Worm (Caenorhabditis elegans) whole organism, young adult: Measurements from ENCODE around the gene F43D2.7.

ENCODE experiments used
- B0019.2 ChIP-seq: fragments of 200-800 bp; sonication (Bioruptor generic); conservative IDR thresholded peaks from 2 replicates; pipeline ENCODE4 v1.3.6; 2022; ENCODE audit warnings: missing genetic modification reagents, missing genetic modification characterization, missing compliant biosample characterization
- D2030.7 ChIP-seq: fragments of 200-800 bp; sonication (Bioruptor generic); IDR thresholded peaks from 2 replicates; pipeline ENCODE4 v1.3.6; 2022; ENCODE audit warnings: missing genetic modification reagents, missing genetic modification characterization, missing compliant biosample characterization
- F10E7.11 ChIP-seq: sonication (generic microtip); optimal IDR thresholded peaks from 2 replicates; lab custom pipeline; 2017; ENCODE audit warnings: mild to moderate bottlenecking, missing genetic modification characterization, moderate library complexity, missing compliant biosample characterization
- F23B12.7 ChIP-seq: sonication (generic microtip); optimal IDR thresholded peaks from 2 replicates; lab custom pipeline; 2017; ENCODE audit warnings: missing genetic modification characterization, mild to moderate bottlenecking, missing compliant biosample characterization, antibody characterized with exemption, moderate library complexity; ENCODE audit not compliant: insufficient read depth
- F33H1.4 ChIP-seq: fragments of 200-800 bp; sonication (Bioruptor generic); IDR thresholded peaks from 2 replicates; pipeline ENCODE4 v1.3.6; 2022; ENCODE audit warnings: missing genetic modification reagents, missing genetic modification characterization, missing compliant biosample characterization
- F37B4.10 ChIP-seq: fragments of 200-800 bp; sonication (Bioruptor generic); IDR thresholded peaks from 2 replicates; pipeline ENCODE4 v1.3.6; 2022; ENCODE audit warnings: missing genetic modification characterization, missing compliant biosample characterization
- F49E8.2 ChIP-seq: sonication (generic microtip); optimal IDR thresholded peaks from 3 replicates; lab custom pipeline; 2017; ENCODE audit warnings: missing genetic modification characterization, mild to moderate bottlenecking, missing compliant biosample characterization, antibody characterized with exemption, moderate library complexity; ENCODE audit not compliant: insufficient read depth
- F57A8.1 ChIP-seq: fragments of 200-800 bp; sonication (Bioruptor generic); optimal IDR thresholded peaks from 2 replicates; lab custom pipeline; 2018; ENCODE audit warnings: mild to moderate bottlenecking, missing genetic modification characterization, moderate library complexity, missing compliant biosample characterization
- K12H6.12 ChIP-seq: fragments of 200-800 bp; sonication (Bioruptor generic); optimal IDR thresholded peaks from 2 replicates; lab custom pipeline; 2018; ENCODE audit warnings: mild to moderate bottlenecking, missing genetic modification characterization, missing compliant biosample characterization
- Y53G8AR.9 ChIP-seq: fragments of 200-800 bp; sonication (Bioruptor generic); conservative IDR thresholded peaks from 2 replicates; pipeline ENCODE4 v1.3.6; 2022; ENCODE audit warnings: missing genetic modification reagents, missing genetic modification characterization, missing compliant biosample characterization
- Y79H2A.3 ChIP-seq: fragments of 200-800 bp; sonication (Bioruptor generic); conservative IDR thresholded peaks from 2 replicates; pipeline ENCODE4 v1.3.6; 2022; ENCODE audit warnings: missing genetic modification reagents, missing genetic modification characterization, missing compliant biosample characterization
- ama-1 ChIP-seq, 3 experiments: fragments of 150-350 bp in 1 of 3; sonication (generic microtip) in 2 of 3; optimal IDR thresholded peaks; 2 replicates each; lab custom pipeline; 2014 to 2018; ENCODE audit warnings: missing biosample characterization in 2 of 3, missing genetic modification characterization in 2 of 3, missing genetic modification reagents in 2 of 3
- aptf-2 ChIP-seq: fragments of 200-800 bp; sonication (Bioruptor generic); conservative IDR thresholded peaks from 2 replicates; pipeline ENCODE4 v1.3.6; 2022; ENCODE audit warnings: missing genetic modification reagents, missing genetic modification characterization, missing compliant biosample characterization
- attf-3 ChIP-seq: fragments of 200-800 bp; sonication (Bioruptor generic); conservative IDR thresholded peaks from 2 replicates; pipeline ENCODE4 v1.3.6; 2022; ENCODE audit warnings: missing genetic modification reagents, missing genetic modification characterization, missing compliant biosample characterization
- attf-6 ChIP-seq: fragments of 200-800 bp; sonication (Bioruptor generic); IDR thresholded peaks from 2 replicates; pipeline ENCODE4 v1.3.6; 2022; ENCODE audit warnings: missing genetic modification reagents, missing genetic modification characterization, missing compliant biosample characterization
- cebp-1 ChIP-seq, 2 experiments: fragments of 200-800 bp in 1 of 2; sonication (Bioruptor generic) in 1 of 2; sonication (generic microtip) in 1 of 2; IDR thresholded peaks in 1 of 2; optimal IDR thresholded peaks in 1 of 2; 2 replicates each; pipeline versions ENCODE4 v1.3.6 to Lab custom; 2017 to 2022; ENCODE audit warnings: missing compliant biosample characterization in 2 of 2, missing genetic modification characterization in 2 of 2, mild to moderate bottlenecking in 1 of 2, missing genetic modification reagents in 1 of 2, moderate library complexity in 1 of 2
- die-1 ChIP-seq: sonication (generic microtip); optimal IDR thresholded peaks from 2 replicates; lab custom pipeline; 2016; ENCODE audit warnings: missing genotype, mild to moderate bottlenecking, missing genetic modification characterization, missing compliant biosample characterization
- efl-1 ChIP-seq: fragments of 150-350 bp; optimal IDR thresholded peaks from 2 replicates; lab custom pipeline; 2014; ENCODE audit warnings: missing biosample characterization, missing genetic modification reagents, missing genetic modification characterization
- fkh-3 ChIP-seq: sonication (generic microtip); optimal IDR thresholded peaks from 2 replicates; lab custom pipeline; 2016; ENCODE audit warnings: mild to moderate bottlenecking, missing genetic modification characterization, missing compliant biosample characterization
- hlh-26 ChIP-seq: fragments of 200-800 bp; sonication (Bioruptor generic); conservative IDR thresholded peaks from 2 replicates; pipeline ENCODE4 v1.3.6; 2022; ENCODE audit warnings: missing genetic modification reagents, missing genetic modification characterization, missing compliant biosample characterization
- hsf-1 ChIP-seq: fragments of 200-800 bp; sonication (Bioruptor generic); IDR thresholded peaks from 2 replicates; pipeline ENCODE4 v1.3.6; 2022; ENCODE audit warnings: missing genetic modification reagents, missing genetic modification characterization, missing compliant biosample characterization
- let-607 ChIP-seq, 2 experiments: fragments of 200-800 bp in 1 of 2; sonication (Bioruptor generic) in 1 of 2; sonication (generic microtip) in 1 of 2; optimal IDR thresholded peaks; 2 replicates each; lab custom pipeline; 2016 to 2018; ENCODE audit warnings: mild to moderate bottlenecking in 2 of 2, missing compliant biosample characterization in 2 of 2, missing genetic modification characterization in 2 of 2, moderate library complexity in 2 of 2, missing genotype in 1 of 2
- lsl-1 ChIP-seq: fragments of 200-800 bp; sonication (Bioruptor generic); optimal IDR thresholded peaks from 2 replicates; lab custom pipeline; 2018; ENCODE audit warnings: mild to moderate bottlenecking, missing genetic modification characterization, moderate library complexity, missing compliant biosample characterization
- madf-6 ChIP-seq: fragments of 200-800 bp; sonication (Bioruptor generic); IDR thresholded peaks from 2 replicates; pipeline ENCODE4 v1.3.6; 2022; ENCODE audit warnings: missing genetic modification reagents, missing genetic modification characterization, missing compliant biosample characterization
- mes-4 ChIP-seq: sonication (generic microtip); optimal IDR thresholded peaks from 2 replicates; lab custom pipeline; 2016; ENCODE audit warnings: missing genotype, missing genetic modification characterization, missing compliant biosample characterization
- mxl-1 ChIP-seq: sonication (generic microtip); optimal IDR thresholded peaks from 2 replicates; lab custom pipeline; 2016; ENCODE audit warnings: missing genetic modification characterization, missing compliant biosample characterization
- nhr-27 ChIP-seq: fragments of 200-800 bp; sonication (Bioruptor generic); optimal IDR thresholded peaks from 2 replicates; lab custom pipeline; 2018; ENCODE audit warnings: mild to moderate bottlenecking, missing genetic modification characterization, moderate library complexity, missing compliant biosample characterization
- nhr-80 ChIP-seq: sonication (generic microtip); optimal IDR thresholded peaks from 2 replicates; lab custom pipeline; 2016; ENCODE audit warnings: missing genetic modification characterization, missing compliant biosample characterization
- nhr-90 ChIP-seq: sonication (generic microtip); optimal IDR thresholded peaks from 2 replicates; lab custom pipeline; 2016; ENCODE audit warnings: missing genotype, mild to moderate bottlenecking, missing genetic modification characterization, missing compliant biosample characterization
- rpc-1 ChIP-seq, 2 experiments: fragments of 150-350 bp in 1 of 2; sonication (generic microtip) in 1 of 2; optimal IDR thresholded peaks; 2 replicates each; lab custom pipeline; 2014 to 2018; ENCODE audit warnings: missing biosample characterization in 1 of 2, missing genetic modification characterization in 1 of 2, missing genetic modification reagents in 1 of 2, missing genotype in 1 of 2
- sdz-38 ChIP-seq: sonication (generic microtip); optimal IDR thresholded peaks from 2 replicates; lab custom pipeline; 2016; ENCODE audit warnings: missing genotype, missing genetic modification characterization, missing compliant biosample characterization
- snpc-1.1 ChIP-seq: sonication (generic microtip); optimal IDR thresholded peaks from 2 replicates; lab custom pipeline; 2017; ENCODE audit warnings: missing genetic modification characterization, mild to moderate bottlenecking, missing compliant biosample characterization, antibody characterized with exemption, moderate library complexity, missing genotype, missing genetic modification reagents; ENCODE audit not compliant: insufficient read depth
- snpc-1.3 ChIP-seq: sonication (generic microtip); optimal IDR thresholded peaks from 2 replicates; lab custom pipeline; 2017; ENCODE audit warnings: missing genetic modification characterization, mild to moderate bottlenecking, missing compliant biosample characterization, antibody characterized with exemption, moderate library complexity, missing genotype, missing genetic modification reagents; ENCODE audit not compliant: insufficient read depth
- tlf-1 ChIP-seq: fragments of 200-800 bp; sonication (Bioruptor generic); optimal IDR thresholded peaks from 2 replicates; lab custom pipeline; 2018; ENCODE audit warnings: mild to moderate bottlenecking, missing genetic modification characterization, missing compliant biosample characterization
- zfh-2 ChIP-seq: fragments of 200-800 bp; sonication (Bioruptor generic); conservative IDR thresholded peaks from 2 replicates; pipeline ENCODE4 v1.3.6; 2022; ENCODE audit warnings: missing genetic modification reagents, missing genetic modification characterization, missing compliant biosample characterization

F43D2.7 gene

DNA sequence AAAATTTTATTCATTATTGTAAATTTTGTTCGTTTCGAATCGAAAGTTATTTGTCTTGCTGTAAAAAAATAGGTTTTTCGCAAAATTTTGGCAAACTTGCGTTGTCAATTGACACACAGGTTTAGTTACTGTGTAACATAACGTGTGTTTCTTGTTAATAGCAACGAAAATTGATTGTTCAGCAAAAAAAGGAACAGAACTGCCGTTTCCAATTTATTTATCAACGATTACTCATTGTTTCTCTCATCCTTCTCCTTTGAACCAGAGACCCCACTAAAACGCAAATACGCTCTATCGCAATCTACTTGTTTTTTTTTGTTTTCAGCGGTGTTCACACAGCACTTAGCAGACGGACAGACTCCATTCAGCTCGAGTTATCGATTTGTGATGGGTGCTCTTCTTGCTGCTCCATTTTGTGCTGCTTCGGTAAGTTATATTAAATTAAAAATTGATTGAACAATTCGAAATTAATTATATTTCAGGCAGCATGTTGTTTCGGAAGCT lies 42.2 kb downstream of the F43D2.7 start, which contains the start of gene R11H6.2 (continued):
- TF ChIP-seq cebp-1 (GFP tag; IDR thresholded peaks at IDR 0.05; lab: Robert Waterston, UW) (no peak), cebp-1 (tag; optimal IDR thresholded peaks at IDR 0.05; lab: Kevin White, UChicago) (peak; percentile 19)

DNA sequence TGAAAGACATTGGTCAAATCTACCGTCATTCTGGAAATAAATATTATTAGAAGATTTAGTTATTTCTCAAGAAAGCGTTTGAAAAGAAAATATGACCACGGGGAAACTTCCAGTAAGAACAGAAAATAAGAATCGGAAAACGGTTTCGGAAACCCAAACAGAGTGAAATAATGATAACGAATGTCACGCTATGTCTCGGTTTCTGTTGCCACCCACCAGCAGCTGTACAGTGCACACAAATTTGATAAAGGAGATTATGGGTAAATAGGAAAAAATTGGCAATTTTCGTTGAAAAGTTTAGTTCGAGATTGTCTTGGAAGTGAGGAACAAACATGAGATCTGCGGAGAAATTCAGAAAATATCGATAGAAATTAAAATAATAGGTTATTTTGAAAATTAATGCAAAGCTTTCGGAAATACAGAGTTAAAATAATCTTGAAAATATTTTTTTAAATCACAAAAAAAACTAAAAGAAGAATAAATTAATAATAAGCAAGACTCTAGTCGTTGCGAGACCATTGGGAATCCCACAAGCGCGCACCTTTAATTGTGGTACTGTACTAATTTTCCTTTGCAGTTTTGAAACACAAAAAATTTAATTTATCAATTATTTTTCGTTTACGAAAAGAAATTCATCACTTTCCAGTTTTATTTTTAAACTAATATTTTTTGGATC lies 42.8 kb downstream of the F43D2.7 start, which contains the start of gene pes-9:
TSS of gene pes-9 (minus strand) at position 30 of the 676 bp plus-strand sequence.
- TF ChIP-seq D2030.7 (GFP tag; lab: Robert Waterston, UW) (no peak), F23B12.7 (tag; lab: Kevin White, UChicago) (no peak), hlh-26 (GFP tag; lab: Robert Waterston, UW) (no peak), die-1 (tag; lab: Kevin White, UChicago) (no peak), zfh-2 (GFP tag; lab: Robert Waterston, UW) (no peak), mxl-1 (tag; lab: Kevin White, UChicago) (no peak), rpc-1 (optimal IDR thresholded peaks at IDR 0.05; lab: Kevin White, UChicago) (no peak), rpc-1 (tag; optimal IDR thresholded peaks at IDR 0.05; lab: Kevin White, UChicago) (no peak), mes-4 (no peak), K12H6.12 (no peak), nhr-90 (tag; lab: Kevin White, UChicago) (no peak), nhr-27 (no peak), tlf-1 (GFP tag; lab: Kevin White, UChicago) (no peak), attf-6 (GFP tag; lab: Robert Waterston, UW) (no peak), attf-3 (GFP tag; lab: Robert Waterston, UW) (no peak), snpc-1.1 (no peak), hsf-1 (GFP tag; lab: Robert Waterston, UW) (no peak), snpc-1.3 (tag; lab: Kevin White, UChicago) (no peak), F33H1.4 (GFP tag; lab: Robert Waterston, UW) (peak; percentile 78), fkh-3 (tag; lab: Kevin White, UChicago) (no peak), madf-6 (GFP tag; lab: Robert Waterston, UW) (peak; percentile 43), F37B4.10 (GFP tag; lab: Robert Waterston, UW) (no peak), ama-1 (optimal IDR thresholded peaks at IDR 0.05; lab: Kevin White, UChicago) (no peak), ama-1 (GFP tag; optimal IDR thresholded peaks at IDR 0.05; lab: Kevin White, UChicago) (no peak), efl-1 (GFP tag; lab: Kevin White, UChicago) (peak; percentile 12), F57A8.1 (no peak), F10E7.11 (tag; lab: Kevin White, UChicago) (no peak), aptf-2 (no peak), Y79H2A.3 (GFP tag; lab: Robert Waterston, UW) (no peak), lsl-1 (GFP tag; lab: Kevin White, UChicago) (peak; percentile 74), let-607 (tag; optimal IDR thresholded peaks at IDR 0.05; lab: Kevin White, UChicago) (no peak), Y53G8AR.9 (GFP tag; lab: Robert Waterston, UW) (no peak), nhr-80 (tag; lab: Kevin White, UChicago) (peak; percentile 52), sdz-38 (no peak), B0019.2 (no peak), F49E8.2 (tag; lab: Kevin White, UChicago) (no peak)
- TF ChIP-seq, all 124 proteins: peak for 5
